Fruit fly (Drosophila melanogaster) whole organism, embryonic: ENCODE data around the gene CG14787.

Experiments
- ATbp ChIP-seq: fragments of 200-800 bp; sonication (Bioruptor generic); optimal IDR thresholded peaks from 2 replicates; lab custom pipeline; 2017; ENCODE audit warnings: missing biosample characterization, mild to moderate bottlenecking, missing genetic modification characterization, missing genetic modification reagents
- Aef1 ChIP-seq: fragments of 200-800 bp; sonication (Bioruptor generic); IDR thresholded peaks from 3 replicates; pipeline ENCODE4 v1.3.6; 2022; ENCODE audit warnings: missing biosample characterization, missing genetic modification characterization
- Antp ChIP-seq: fragments of 200-800 bp; sonication (Bioruptor generic); optimal IDR thresholded peaks from 3 replicates; lab custom pipeline; 2016; ENCODE audit warnings: missing biosample characterization, missing genetic modification characterization
- B-H1 ChIP-seq: fragments of 200-800 bp; sonication (Bioruptor generic); IDR thresholded peaks from 3 replicates; pipeline ENCODE4 v1.3.6; 2022; ENCODE audit warnings: missing biosample characterization, missing genetic modification characterization
- CG10366 ChIP-seq: fragments of 200-800 bp; sonication (Bioruptor generic); IDR thresholded peaks from 2 replicates; pipeline ENCODE4 v1.3.6; 2022; ENCODE audit warnings: missing biosample characterization, missing genetic modification characterization
- CG11696 ChIP-seq: fragments of 200-800 bp; sonication (Bioruptor generic); IDR thresholded peaks from 2 replicates; pipeline ENCODE4 v1.3.6; 2022; ENCODE audit warnings: missing biosample characterization, missing genetic modification characterization
- CG12391 ChIP-seq: fragments of 200-800 bp; sonication (Bioruptor generic); optimal IDR thresholded peaks from 3 replicates; lab custom pipeline; 2018; ENCODE audit warnings: missing biosample characterization, mild to moderate bottlenecking, missing genetic modification characterization, moderate library complexity
- CG14014 ChIP-seq: fragments of 200-800 bp; sonication (Bioruptor generic); IDR thresholded peaks from 2 replicates; pipeline ENCODE4 v1.3.6; 2022; ENCODE audit warnings: missing biosample characterization, missing genetic modification characterization
- CG16779 ChIP-seq: fragments of 200-800 bp; sonication (Bioruptor generic); IDR thresholded peaks from 2 replicates; pipeline ENCODE4 v1.3.6; 2022; ENCODE audit warnings: missing biosample characterization, missing genetic modification characterization
- CG16815 ChIP-seq: fragments of 200-800 bp; sonication (Bioruptor generic); optimal IDR thresholded peaks from 3 replicates; lab custom pipeline; 2017; ENCODE audit warnings: missing biosample characterization, mild to moderate bottlenecking, missing genetic modification characterization
- CG17359 ChIP-seq: fragments of 200-800 bp; sonication (Bioruptor generic); optimal IDR thresholded peaks from 3 replicates; lab custom pipeline; 2018; ENCODE audit warnings: missing biosample characterization, mild to moderate bottlenecking, missing genetic modification characterization, moderate library complexity
- CG17361 ChIP-seq: fragments of 200-800 bp; sonication (Bioruptor generic); IDR thresholded peaks from 3 replicates; pipeline ENCODE4 v1.3.6; 2022; ENCODE audit warnings: missing biosample characterization, missing genetic modification characterization
- CG18599 ChIP-seq: fragments of 200-800 bp; sonication (Bioruptor generic); optimal IDR thresholded peaks from 3 replicates; lab custom pipeline; 2017; ENCODE audit warnings: missing biosample characterization, missing genetic modification characterization, mild to moderate bottlenecking, moderate library complexity, missing genetic modification reagents
- CG31224 ChIP-seq: fragments of 200-800 bp; sonication (Bioruptor generic); IDR thresholded peaks from 2 replicates; pipeline ENCODE4 v1.3.6; 2022; ENCODE audit warnings: missing biosample characterization, missing genetic modification characterization
- CG33213 ChIP-seq: fragments of 200-800 bp; sonication (Bioruptor generic); optimal IDR thresholded peaks from 3 replicates; lab custom pipeline; 2016; ENCODE audit warnings: missing biosample characterization, missing genetic modification characterization
- CG33557 ChIP-seq: fragments of 200-800 bp; sonication (Bioruptor generic); optimal IDR thresholded peaks from 2 replicates; lab custom pipeline; 2019; ENCODE audit warnings: missing biosample characterization, mild to moderate bottlenecking, missing genetic modification characterization, moderate library complexity
- CG34422 ChIP-seq: fragments of 200-800 bp; sonication (Bioruptor generic); IDR thresholded peaks from 3 replicates; pipeline ENCODE4 v1.3.6; 2022; ENCODE audit warnings: missing biosample characterization, missing genetic modification characterization
- CG3838 ChIP-seq: fragments of 200-800 bp; sonication (Bioruptor generic); optimal IDR thresholded peaks from 3 replicates; lab custom pipeline; 2016; ENCODE audit warnings: missing biosample characterization, missing genetic modification characterization
- CG5180 ChIP-seq: fragments of 200-800 bp; sonication (Bioruptor generic); optimal IDR thresholded peaks from 3 replicates; lab custom pipeline; 2017; ENCODE audit warnings: missing biosample characterization, missing genetic modification characterization, mild to moderate bottlenecking, moderate library complexity, missing genetic modification reagents
- CG5245 ChIP-seq: fragments of 200-800 bp; sonication (Bioruptor generic); optimal IDR thresholded peaks from 3 replicates; lab custom pipeline; 2016; ENCODE audit warnings: missing biosample characterization, missing genetic modification characterization
- CG5953 ChIP-seq: fragments of 200-800 bp; sonication (Bioruptor generic); IDR thresholded peaks from 2 replicates; pipeline ENCODE4 v1.3.6; 2022; ENCODE audit warnings: missing biosample characterization, missing genetic modification characterization
- CG8388 ChIP-seq: fragments of 200-800 bp; sonication (Bioruptor generic); optimal IDR thresholded peaks from 2 replicates; lab custom pipeline; 2019; ENCODE audit warnings: missing biosample characterization, mild to moderate bottlenecking, missing genetic modification characterization, moderate library complexity
- CG8478 ChIP-seq: fragments of >200 bp; optimal IDR thresholded peaks from 2 replicates; lab custom pipeline; 2018
- CG9797 ChIP-seq: fragments of 200-800 bp; sonication (Bioruptor generic); optimal IDR thresholded peaks from 3 replicates; lab custom pipeline; 2018; ENCODE audit warnings: missing biosample characterization, mild to moderate bottlenecking, missing genetic modification characterization
- Dref ChIP-seq: fragments of 200-800 bp; sonication (Bioruptor generic); IDR thresholded peaks from 2 replicates; pipeline ENCODE4 v1.3.6; 2022; ENCODE audit warnings: missing biosample characterization, missing genetic modification characterization
- HLH3B ChIP-seq: fragments of 200-800 bp; sonication (Bioruptor generic); IDR thresholded peaks from 2 replicates; pipeline ENCODE4 v1.3.6; 2022; ENCODE audit warnings: missing biosample characterization, missing genetic modification characterization
- HLH4C ChIP-seq: fragments of 200-800 bp; sonication (Bioruptor generic); IDR thresholded peaks from 3 replicates; pipeline ENCODE4 v1.3.6; 2022; ENCODE audit warnings: missing biosample characterization, missing genetic modification characterization; ENCODE audit not compliant: partially characterized antibody
- HLH54F ChIP-seq: fragments of 200-800 bp; sonication (Bioruptor generic); optimal IDR thresholded peaks from 3 replicates; lab custom pipeline; 2016; ENCODE audit warnings: missing biosample characterization, missing genetic modification characterization
- Hand ChIP-seq: fragments of 200-800 bp; sonication (Bioruptor generic); optimal IDR thresholded peaks from 2 replicates; lab custom pipeline; 2017; ENCODE audit warnings: mild to moderate bottlenecking, missing biosample characterization, missing genetic modification reagents, missing genetic modification characterization
- Mes4 ChIP-seq: fragments of 200-800 bp; sonication (Bioruptor generic); optimal IDR thresholded peaks from 2 replicates; lab custom pipeline; 2016; ENCODE audit warnings: missing biosample characterization, missing genetic modification characterization
- NfI ChIP-seq: fragments of 200-800 bp; sonication (Bioruptor generic); optimal IDR thresholded peaks from 3 replicates; lab custom pipeline; 2018; ENCODE audit warnings: missing biosample characterization, mild to moderate bottlenecking, missing genetic modification characterization, moderate library complexity
- Poxn ChIP-seq: fragments of 200-800 bp; sonication (Bioruptor generic); IDR thresholded peaks from 2 replicates; pipeline ENCODE4 v1.3.6; 2022; ENCODE audit warnings: missing biosample characterization, missing genetic modification characterization
- Ptx1 ChIP-seq: fragments of 200-800 bp; sonication (Bioruptor generic); IDR thresholded peaks from 2 replicates; pipeline ENCODE4 v1.3.6; 2022; ENCODE audit warnings: missing biosample characterization, missing genetic modification characterization
- caup ChIP-seq: fragments of 200-800 bp; sonication (Bioruptor generic); optimal IDR thresholded peaks from 3 replicates; lab custom pipeline; 2017; ENCODE audit warnings: missing biosample characterization, mild to moderate bottlenecking, missing genetic modification characterization, moderate library complexity; ENCODE audit not compliant: severe bottlenecking
- chinmo ChIP-seq: fragments of 200-800 bp; sonication (Bioruptor generic); IDR thresholded peaks from 4 replicates; pipeline ENCODE4 v1.3.6; 2022; ENCODE audit warnings: missing biosample characterization, missing genetic modification characterization; ENCODE audit not compliant: partially characterized antibody
- crol ChIP-seq: fragments of 200-800 bp; sonication (Bioruptor generic); IDR thresholded peaks from 2 replicates; pipeline ENCODE4 v1.3.6; 2022; ENCODE audit warnings: missing biosample characterization, missing genetic modification characterization
- emc ChIP-seq: fragments of 200-800 bp; sonication (Bioruptor generic); optimal IDR thresholded peaks from 2 replicates; lab custom pipeline; 2016; ENCODE audit warnings: missing biosample characterization, missing genetic modification characterization
- ems ChIP-seq: fragments of 200-800 bp; sonication (Bioruptor generic); optimal IDR thresholded peaks from 3 replicates; lab custom pipeline; 2016; ENCODE audit warnings: missing biosample characterization, missing genetic modification characterization
- eve ChIP-seq, 2 experiments: fragments of >200 bp; optimal IDR thresholded peaks; 2 replicates each; lab custom pipeline; 2017; ENCODE audit warnings: missing biosample characterization in 2 of 2, missing genetic modification characterization in 2 of 2
- klu ChIP-seq: fragments of 200-800 bp; sonication (Bioruptor generic); IDR thresholded peaks from 2 replicates; pipeline ENCODE4 v1.3.6; 2022; ENCODE audit warnings: missing biosample characterization, missing genetic modification characterization
- mam ChIP-seq: fragments of 200-800 bp; sonication (Bioruptor generic); optimal IDR thresholded peaks from 3 replicates; lab custom pipeline; 2016; ENCODE audit warnings: missing biosample characterization, missing genetic modification characterization
- nau ChIP-seq: fragments of 200-800 bp; sonication (Bioruptor generic); optimal IDR thresholded peaks from 3 replicates; lab custom pipeline; 2017; ENCODE audit warnings: missing biosample characterization, mild to moderate bottlenecking, missing genetic modification characterization, missing genetic modification reagents
- peb ChIP-seq: fragments of 200-800 bp; sonication (Bioruptor generic); IDR thresholded peaks from 2 replicates; pipeline ENCODE4 v1.3.6; 2022; ENCODE audit warnings: missing biosample characterization, missing genetic modification characterization
- pnt ChIP-seq: fragments of 200-800 bp; sonication (Bioruptor generic); optimal IDR thresholded peaks from 3 replicates; lab custom pipeline; 2016; ENCODE audit warnings: missing biosample characterization, missing genetic modification characterization
- ranshi ChIP-seq: fragments of 200-800 bp; sonication (Bioruptor generic); IDR thresholded peaks from 2 replicates; pipeline ENCODE4 v1.3.6; 2022; ENCODE audit warnings: missing biosample characterization, missing genetic modification characterization
- scrt ChIP-seq: fragments of 200-800 bp; sonication (Bioruptor generic); optimal IDR thresholded peaks from 2 replicates; lab custom pipeline; 2018; ENCODE audit warnings: missing biosample characterization, mild to moderate bottlenecking, missing genetic modification characterization, moderate library complexity
- tna ChIP-seq: fragments of 200-800 bp; sonication (Bioruptor generic); IDR thresholded peaks from 2 replicates; pipeline ENCODE4 v1.3.6; 2022; ENCODE audit warnings: missing biosample characterization, missing genetic modification characterization; ENCODE audit not compliant: partially characterized antibody
- vfl ChIP-seq: fragments of 200-800 bp; sonication (Bioruptor generic); optimal IDR thresholded peaks from 2 replicates; lab custom pipeline; 2016; ENCODE audit warnings: missing biosample characterization, missing genetic modification characterization
- wdn ChIP-seq: fragments of 200-800 bp; sonication (Bioruptor generic); IDR thresholded peaks from 2 replicates; pipeline ENCODE4 v1.3.6; 2022; ENCODE audit warnings: missing biosample characterization, missing genetic modification characterization
- zfh1 ChIP-seq: fragments of 200-800 bp; sonication (Bioruptor generic); IDR thresholded peaks from 3 replicates; pipeline ENCODE4 v1.3.6; 2022; ENCODE audit warnings: missing biosample characterization, missing genetic modification characterization

The CG14787 gene

dm6 chrX:1482840-1483518 is 21.5 kb upstream of the CG14787 start, which contains the start of the genes sta and inc (continued):
- no peak for TF ChIP-seq Ptx1 (GFP tag; lab: Robert Waterston, UW)
- TF ChIP-seq eve (GFP tag; optimal IDR thresholded peaks at IDR 0.05; lab: Kevin White, UChicago) = no peak
- TF ChIP-seq emc (GFP tag; lab: Kevin White, UChicago) = no peak
- no peak for TF ChIP-seq pnt (GFP tag; lab: Kevin White, UChicago)
- peak; percentile 80 for TF ChIP-seq CG18599 (GFP tag; lab: Kevin White, UChicago)
- peak; percentile 45 for TF ChIP-seq ems
- no peak; the same call in 2 of the 3 replicates for TF ChIP-seq B-H1
- no peak for TF ChIP-seq tna
- TF ChIP-seq zfh1 (GFP tag; lab: Robert Waterston, UW) = peak; percentile 70; the same call in 2 of the 3 replicates
- TF ChIP-seq CG17359 = peak; percentile 67
- peak; percentile 88 for TF ChIP-seq CG33213
- TF ChIP-seq nau (GFP tag; lab: Kevin White, UChicago) = no peak
- TF ChIP-seq Antp (GFP tag; lab: Kevin White, UChicago) = peak; percentile 31
- TF ChIP-seq Dref (GFP tag; lab: Robert Waterston, UW) = peak; percentile 72
- TF ChIP-seq CG12391 (tag; lab: Kevin White, UChicago) = peak; percentile 58
- TF ChIP-seq Mes4 = peak; percentile 81
- TF ChIP-seq CG9797 (GFP tag; lab: Kevin White, UChicago) = peak; percentile 99
- TF ChIP-seq mam (GFP tag; lab: Kevin White, UChicago) = peak; percentile 40
- peak; percentile 75 for TF ChIP-seq NfI
- peak; percentile 51; the same call in 1 of the 3 replicates for TF ChIP-seq CG17361 (GFP tag; lab: Robert Waterston, UW)
- peak; percentile 42 for TF ChIP-seq vfl (GFP tag; lab: Kevin White, UChicago)
- TF ChIP-seq klu (GFP tag; lab: Robert Waterston, UW) = no peak
- peak; percentile 49 for TF ChIP-seq CG33557
- TF ChIP-seq ranshi (GFP tag; lab: Robert Waterston, UW) = peak; percentile 52; the same call in 1 of the 2 replicates
- no peak for TF ChIP-seq CG5953 (GFP tag; lab: Robert Waterston, UW)
- peak; percentile 87 for TF ChIP-seq caup (GFP tag; lab: Kevin White, UChicago)
- TF ChIP-seq CG16779 = peak; percentile 32; the same call in 1 of the 2 replicates
- peak; percentile 45; the same call in 1 of the 2 replicates for TF ChIP-seq CG14014 (GFP tag; lab: Robert Waterston, UW)
- TF ChIP-seq CG5245 (GFP tag; lab: Kevin White, UChicago) = peak; percentile 58
- peak; percentile 69; the same call in 2 of the 4 replicates for TF ChIP-seq chinmo (GFP tag; lab: Robert Waterston, UW)
- TF ChIP-seq CG11696 (GFP tag; lab: Robert Waterston, UW) = no peak
- no peak for TF ChIP-seq CG8478
- TF ChIP-seq CG16815 (GFP tag; lab: Kevin White, UChicago) = no peak
- TF ChIP-seq HLH4C (GFP tag; lab: Robert Waterston, UW) = peak; percentile 64
- no peak for TF ChIP-seq peb (GFP tag; lab: Robert Waterston, UW)
- peak; percentile 33; the same call in 1 of the 2 replicates for TF ChIP-seq wdn (GFP tag; lab: Robert Waterston, UW)
- TF ChIP-seq CG8388 = peak; percentile 55
- no peak; the same call in 1 of the 2 replicates for TF ChIP-seq CG10366 (GFP tag; lab: Robert Waterston, UW)
- TF ChIP-seq CG5180 = peak; percentile 50
- TF ChIP-seq CG31224 (GFP tag; lab: Robert Waterston, UW) = peak; percentile 35
- peak; percentile 28 for TF ChIP-seq HLH54F (GFP tag; lab: Kevin White, UChicago)
- peak; percentile 80 for TF ChIP-seq Hand (GFP tag; lab: Kevin White, UChicago)
- no peak for TF ChIP-seq CG3838 (GFP tag; lab: Kevin White, UChicago)
- peak; percentile 71 for TF ChIP-seq ATbp (GFP tag; lab: Kevin White, UChicago)
- TF ChIP-seq Poxn (GFP tag; lab: Robert Waterston, UW) = no peak
- TF ChIP-seq CG34422 (GFP tag; lab: Robert Waterston, UW) = peak; percentile 80; the same call in 2 of the 3 replicates
- no peak for TF ChIP-seq crol (GFP tag; lab: Robert Waterston, UW)
- TF ChIP-seq Aef1 (GFP tag; lab: Robert Waterston, UW) = no peak
- TF ChIP-seq HLH3B = peak; percentile 31; the same call in 1 of the 2 replicates
- TF ChIP-seq scrt (GFP tag; lab: Kevin White, UChicago) = peak; percentile 73
